Fruit fly (Drosophila melanogaster) whole organism, larva: ENCODE results near the gene Srg2.
A peak's percentile ranks its signal among the peaks of the same experiment; 100 is the strongest.

ENCODE experiments used
- noc ChIP-seq: fragments of 200-800 bp; sonication (Bioruptor generic); optimal IDR thresholded peaks from 3 replicates; lab custom pipeline; 2019; ENCODE audit warnings: missing biosample characterization, mild to moderate bottlenecking, missing genetic modification characterization, moderate library complexity

The Srg2 gene

dm6 chr3L:10098015-10098414, at the start of gene Srg2:
Gene Srg2 (minus strand): TSS chr3L:10098115.
- no peak for TF ChIP-seq noc (tag; lab: Kevin White, UChicago)

dm6 chr3L:10110379-10110778, 12.5 kb upstream of the Srg2 start:
- no peak for TF ChIP-seq noc (tag; lab: Kevin White, UChicago)

- TF ChIP-seq noc (tag; lab: Kevin White, UChicago) = no peak
Measured at dm6 chr3L:10105820-10106219, 7.9 kb upstream of the Srg2 start.

- TF ChIP-seq noc (tag; lab: Kevin White, UChicago) = no peak
Measured at dm6 chr3L:10100781-10101180, 2.9 kb upstream of the Srg2 start, which contains the start of gene CG42826. Gene CG42826 (minus strand): TSS chr3L:10100881.

dm6 chr3L:10094722-10095121, 3.2 kb downstream of the Srg2 start, which contains the start of gene CG32054:
Gene CG32054 (minus strand): TSS chr3L:10094738.
- TF ChIP-seq noc (tag; lab: Kevin White, UChicago) = no peak

dm6 chr3L:10092278-10092903, 5.5 kb downstream of the Srg2 start, which contains the start of gene CG32053:
Gene CG32053 (minus strand): TSS chr3L:10092346.
- no peak for TF ChIP-seq noc (tag; lab: Kevin White, UChicago)

dm6 chr3L:10089350-10090266, 8.3 kb downstream of the Srg2 start, which contains the start of gene CG14160:
Gene CG14160 (minus strand): TSS chr3L:10089400.
- TF ChIP-seq noc (tag; lab: Kevin White, UChicago) = peak; percentile 68

dm6 chr3L:10088415-10088814, 9.5 kb downstream of the Srg2 start:
- TF ChIP-seq noc (tag; lab: Kevin White, UChicago) = no peak

- TF ChIP-seq noc (tag; lab: Kevin White, UChicago) = no peak
Measured at dm6 chr3L:10078551-10078950, 19.4 kb downstream of the Srg2 start.

dm6 chr3L:10052586-10052985, 45.3 kb downstream of the Srg2 start:
- no peak for TF ChIP-seq noc (tag; lab: Kevin White, UChicago)
